Worm (Caenorhabditis elegans): Measurements from ENCODE around the gene F54C8.7.

The F54C8.7 gene

DNA sequence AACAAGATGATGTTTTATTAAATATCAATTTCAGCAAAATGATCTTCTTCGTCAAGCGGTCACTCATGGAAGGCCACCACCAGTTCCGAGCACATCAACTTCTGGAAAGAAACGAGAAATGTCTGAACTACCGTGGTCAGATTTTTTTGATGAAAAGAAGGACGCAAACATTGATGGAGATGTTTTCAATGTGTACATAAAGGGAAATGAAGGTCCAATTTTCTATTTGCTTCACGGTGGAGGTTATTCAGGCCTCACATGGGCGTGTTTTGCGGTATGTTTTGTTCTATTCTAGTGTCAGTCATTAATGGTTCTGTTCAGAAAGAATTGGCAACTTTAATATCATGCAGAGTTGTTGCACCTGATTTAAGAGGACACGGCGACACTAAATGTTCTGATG is 12.0 kb upstream of the F54C8.7 start, which contains the start of gene B0464.6:
Gene B0464.6 (minus strand): TSS at position 101 of the 400 bp plus-strand sequence.
- TF ChIP-seq ztf-11 (tag; optimal IDR thresholded peaks at IDR 0.05): no peak
- TF ChIP-seq nhr-10 (tag; optimal IDR thresholded peaks at IDR 0.05): no peak
- no peak for TF ChIP-seq ZK546.5 (tag; optimal IDR thresholded peaks at IDR 0.05)
- no peak for TF ChIP-seq sem-4 (tag; optimal IDR thresholded peaks at IDR 0.05)
- TF ChIP-seq egl-27 (tag; optimal IDR thresholded peaks at IDR 0.05): no peak
- TF ChIP-seq lsy-2 (tag; optimal IDR thresholded peaks at IDR 0.05): no peak
- TF ChIP-seq unc-39 (tag; optimal IDR thresholded peaks at IDR 0.05): no peak
- no peak for TF ChIP-seq aly-2 (tag; optimal IDR thresholded peaks at IDR 0.05)
- no peak for TF ChIP-seq crh-2 (tag; optimal IDR thresholded peaks at IDR 0.05)
- TF ChIP-seq unc-55 (GFP tag; optimal IDR thresholded peaks at IDR 0.05): no peak

DNA sequence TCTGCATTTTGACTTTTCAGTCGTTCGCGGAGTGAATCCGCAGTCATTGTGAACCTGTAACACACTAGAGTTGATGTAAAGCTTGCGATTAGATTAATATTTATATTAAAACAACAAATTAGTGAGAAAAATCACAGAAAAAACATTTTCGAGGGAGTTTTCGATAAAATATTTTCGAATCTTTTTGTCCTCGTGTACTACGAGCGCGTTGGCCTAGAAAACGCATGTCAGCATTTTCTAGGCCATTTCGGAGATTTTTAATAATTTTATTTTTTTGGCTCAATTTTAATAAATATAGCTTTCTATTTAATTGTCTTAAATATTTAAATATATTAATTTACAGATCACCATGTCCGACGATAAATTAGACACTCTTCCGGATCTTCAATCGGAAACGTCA is 11.6 kb upstream of the F54C8.7 start, which contains the start of gene B0464.9:
Gene B0464.9 (plus strand): TSS at position 344 of the 400 bp plus-strand sequence.
- TF ChIP-seq nhr-77 (tag; optimal IDR thresholded peaks at IDR 0.05) (no peak), F13H6.1 (tag; optimal IDR thresholded peaks at IDR 0.05) (peak; percentile 40), zag-1 (tag; optimal IDR thresholded peaks at IDR 0.05) (no peak), egl-27 (tag; optimal IDR thresholded peaks at IDR 0.05) (peak; percentile 28), sma-9 (GFP tag; optimal IDR thresholded peaks at IDR 0.05) (peak; percentile 61), sma-9 (tag; optimal IDR thresholded peaks at IDR 0.05) (no peak), sma-3 (GFP tag; optimal IDR thresholded peaks at IDR 0.05) (peak; percentile 66), lsy-2 (tag; optimal IDR thresholded peaks at IDR 0.05) (peak; percentile 57 to 82), crh-2 (tag; optimal IDR thresholded peaks at IDR 0.05) (peak; percentile 24), unc-55 (GFP tag; optimal IDR thresholded peaks at IDR 0.05) (peak; percentile 74), lin-13 (GFP tag; optimal IDR thresholded peaks at IDR 0.05) (peak; percentile 13), C34F6.9 (tag; optimal IDR thresholded peaks at IDR 0.05) (peak; percentile 89), nhr-25 (tag; optimal IDR thresholded peaks at IDR 0.05) (peak; percentile 26), elt-3 (tag; optimal IDR thresholded peaks at IDR 0.05) (no peak), gmeb-1 (tag; optimal IDR thresholded peaks at IDR 0.05) (peak; percentile 68), nhr-6 (tag; optimal IDR thresholded peaks at IDR 0.05) (no peak)

DNA sequence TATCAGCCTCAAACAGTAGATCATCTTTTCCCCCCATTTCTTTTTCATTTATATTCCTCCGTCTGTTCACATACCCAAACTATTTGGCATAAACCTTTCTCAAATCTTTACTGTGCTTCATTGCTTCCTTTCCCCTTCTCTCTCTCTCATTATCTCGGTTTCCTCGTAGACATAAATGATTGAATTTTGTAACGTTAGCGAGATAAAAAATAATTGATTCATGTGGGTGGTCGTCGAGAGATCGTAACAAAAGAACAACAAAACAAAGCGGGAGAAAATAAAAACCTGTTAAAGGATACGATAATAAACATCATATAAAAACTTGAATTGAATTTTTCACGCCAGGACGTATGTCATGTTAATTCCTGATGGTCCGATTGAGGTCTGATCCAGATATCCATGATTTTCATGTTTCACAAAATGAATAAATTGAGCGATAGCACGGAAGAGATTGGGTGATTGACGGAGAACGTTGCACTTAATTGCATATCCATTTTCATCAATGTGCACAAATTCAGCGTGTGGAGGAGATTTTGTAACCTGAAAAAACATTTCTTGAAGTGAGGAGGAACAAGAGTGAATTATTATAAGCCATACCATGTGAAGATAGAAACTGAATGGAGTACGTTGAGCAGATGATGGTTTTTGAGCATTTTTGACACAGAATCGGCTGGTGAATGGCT is 9.1 kb upstream of the F54C8.7 start:
- TF ChIP-seq peb-1 (tag; optimal IDR thresholded peaks at IDR 0.05) (no peak), nhr-12 (tag; optimal IDR thresholded peaks at IDR 0.05) (no peak), ztf-4 (tag; optimal IDR thresholded peaks at IDR 0.05) (peak; percentile 6), nhr-23 (tag; optimal IDR thresholded peaks at IDR 0.05) (no peak), ZK546.5 (tag; optimal IDR thresholded peaks at IDR 0.05) (no peak), aly-2 (tag; optimal IDR thresholded peaks at IDR 0.05) (no peak), crh-2 (tag; optimal IDR thresholded peaks at IDR 0.05) (peak; percentile 0), lsy-2 (tag; optimal IDR thresholded peaks at IDR 0.05) (peak in 1 of 2 experiments; percentile 0), lin-11 (tag; optimal IDR thresholded peaks at IDR 0.05) (no peak), nhr-77 (tag; optimal IDR thresholded peaks at IDR 0.05) (no peak), mab-5 (tag; optimal IDR thresholded peaks at IDR 0.05) (no peak), nhr-10 (tag; optimal IDR thresholded peaks at IDR 0.05) (no peak), sma-9 (GFP tag; optimal IDR thresholded peaks at IDR 0.05) (no peak), sma-9 (tag; optimal IDR thresholded peaks at IDR 0.05) (no peak), ceh-16 (tag; optimal IDR thresholded peaks at IDR 0.05) (no peak), elt-1 (tag; optimal IDR thresholded peaks at IDR 0.05) (no peak), alr-1 (tag; optimal IDR thresholded peaks at IDR 0.05) (no peak), nhr-129 (tag; optimal IDR thresholded peaks at IDR 0.05) (peak; percentile 28)

DNA sequence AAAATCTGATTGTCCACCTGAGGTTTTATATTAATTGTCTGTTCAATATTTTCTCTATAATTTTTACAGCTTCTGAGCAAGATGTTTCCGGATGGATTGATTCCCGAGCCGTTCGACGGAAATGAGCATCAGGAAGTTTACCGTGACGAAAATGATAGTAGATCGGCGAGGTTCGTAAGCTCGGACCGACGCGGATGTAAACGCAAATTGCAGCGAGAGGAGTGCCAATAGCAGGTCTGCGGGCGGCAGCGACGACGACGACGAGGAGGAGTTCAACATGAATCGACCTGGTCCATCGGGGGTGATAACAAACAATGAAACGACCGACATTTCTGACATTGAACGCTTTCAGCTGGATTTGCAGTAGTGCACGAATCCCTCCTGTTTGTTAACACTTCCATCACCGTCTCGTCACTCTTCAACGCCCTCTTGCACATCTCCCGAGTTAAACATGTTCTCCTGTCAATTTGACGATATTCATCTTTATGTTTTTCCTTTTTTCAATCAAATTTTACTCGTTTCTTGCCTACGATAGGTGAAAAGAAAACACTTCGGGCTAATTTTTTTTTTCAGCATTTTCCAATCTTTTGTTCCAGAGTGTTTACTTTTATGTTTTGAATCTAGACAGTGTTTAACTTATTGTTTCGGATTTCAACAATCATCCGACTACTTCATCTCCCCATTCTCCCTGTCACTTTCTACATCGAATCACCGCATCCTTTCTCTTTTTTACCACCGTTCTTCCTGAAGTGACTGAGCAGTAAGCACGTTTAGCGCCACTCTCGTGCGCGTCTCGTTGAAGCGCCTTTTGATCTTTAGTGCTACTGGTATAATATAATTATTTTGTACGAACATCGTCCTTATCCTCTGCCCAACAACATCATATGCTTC is 8.3 kb upstream of the F54C8.7 start:
- TF ChIP-seq fos-1 (tag; optimal IDR thresholded peaks at IDR 0.05): peak; percentile 2
- TF ChIP-seq ztf-11 (tag; optimal IDR thresholded peaks at IDR 0.05): no peak

Data from whole organism, L2 larva.